Fruit fly (Drosophila melanogaster) whole organism, pupa: ENCODE data around the gene CG7728.

ENCODE experiments used
- CG17806 ChIP-seq: fragments of 200-800 bp; sonication (Bioruptor generic); optimal IDR thresholded peaks from 2 replicates; lab custom pipeline; 2018; ENCODE audit warnings: missing biosample characterization, mild to moderate bottlenecking, missing genetic modification characterization, moderate library complexity
- CG9948 ChIP-seq: fragments of 200-800 bp; sonication (Bioruptor generic); optimal IDR thresholded peaks from 2 replicates; lab custom pipeline; 2018; ENCODE audit warnings: missing biosample characterization, mild to moderate bottlenecking, missing genetic modification characterization, moderate library complexity
- Ets98B ChIP-seq: fragments of 200-800 bp; sonication (Bioruptor generic); IDR thresholded peaks from 2 replicates; pipeline ENCODE4 v1.3.6; 2022; ENCODE audit warnings: missing biosample characterization, missing genetic modification characterization
- Snoo ChIP-seq: fragments of 200-800 bp; sonication (Bioruptor generic); optimal IDR thresholded peaks from 3 replicates; lab custom pipeline; 2017; ENCODE audit warnings: missing biosample characterization, mild to moderate bottlenecking, missing genetic modification characterization, inconsistent platforms
- fd96Ca ChIP-seq: fragments of 200-800 bp; sonication (Bioruptor generic); IDR thresholded peaks from 3 replicates; pipeline ENCODE4 v1.3.6; 2022; ENCODE audit warnings: missing biosample characterization, missing genetic modification characterization

DNA sequence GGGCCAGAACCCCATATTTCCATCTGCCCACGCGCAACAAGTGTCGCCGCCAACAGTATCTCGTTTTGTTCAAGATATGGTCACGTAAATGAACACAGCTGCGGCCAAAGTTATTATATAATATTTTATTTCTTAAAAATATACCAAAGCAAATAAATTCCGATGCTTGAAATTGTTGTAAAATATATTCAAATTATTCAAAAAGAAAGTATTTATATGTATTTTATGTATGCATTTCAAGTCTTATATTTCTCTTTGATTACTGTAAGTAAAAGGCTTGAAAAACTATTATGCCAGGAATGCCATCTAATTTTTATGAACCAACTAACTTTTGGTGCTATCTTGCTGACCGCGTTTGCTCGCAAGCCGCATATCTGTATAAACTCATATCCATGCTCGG is 27.2 kb upstream of the CG7728 start:
- peak; percentile 80 for TF ChIP-seq Snoo (tag; lab: Kevin White, UChicago)
- peak; percentile 78 for TF ChIP-seq CG9948
- peak; percentile 64 for TF ChIP-seq Ets98B (GFP tag; lab: Robert Waterston, UW)
- TF ChIP-seq CG17806 (tag; lab: Kevin White, UChicago): peak; percentile 80
- no peak for TF ChIP-seq fd96Ca (GFP tag; lab: Robert Waterston, UW)
